Worm (Caenorhabditis elegans): ENCODE results near the gene F38E9.1.
"Not testable (repeated sequence)": the region's sequence is repeated elsewhere in the genome, so short reads cannot be mapped to it uniquely, and the experiment has no call there.

DNA sequence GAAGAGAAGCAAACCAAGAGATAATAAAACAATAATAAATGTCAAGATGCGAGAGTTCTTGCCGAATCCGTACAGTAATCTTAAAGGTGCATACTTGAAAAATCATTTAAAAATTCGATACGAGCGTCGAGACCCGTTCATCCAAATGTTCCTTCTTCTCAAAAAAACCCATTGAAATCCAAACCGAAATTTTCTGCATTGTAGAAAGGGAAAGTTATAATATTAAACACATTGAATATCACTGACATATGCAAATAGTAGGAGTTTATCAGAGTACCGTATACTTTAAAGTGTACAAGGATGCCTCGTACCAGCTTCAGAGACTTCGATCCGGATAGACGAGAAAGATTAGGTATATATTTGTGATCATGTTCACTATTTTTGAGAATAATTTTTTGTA lies 44.4 kb downstream of the F38E9.1 start, which contains the start of gene T25D1.2:
- not testable (repeated sequence) for TF ChIP-seq K02D7.2 (tag; optimal IDR thresholded peaks at IDR 0.05); ama-1 (optimal IDR thresholded peaks at IDR 0.05)
